Worm (Caenorhabditis elegans): Measurements from ENCODE around the gene lec-7.

The lec-7 gene

DNA sequence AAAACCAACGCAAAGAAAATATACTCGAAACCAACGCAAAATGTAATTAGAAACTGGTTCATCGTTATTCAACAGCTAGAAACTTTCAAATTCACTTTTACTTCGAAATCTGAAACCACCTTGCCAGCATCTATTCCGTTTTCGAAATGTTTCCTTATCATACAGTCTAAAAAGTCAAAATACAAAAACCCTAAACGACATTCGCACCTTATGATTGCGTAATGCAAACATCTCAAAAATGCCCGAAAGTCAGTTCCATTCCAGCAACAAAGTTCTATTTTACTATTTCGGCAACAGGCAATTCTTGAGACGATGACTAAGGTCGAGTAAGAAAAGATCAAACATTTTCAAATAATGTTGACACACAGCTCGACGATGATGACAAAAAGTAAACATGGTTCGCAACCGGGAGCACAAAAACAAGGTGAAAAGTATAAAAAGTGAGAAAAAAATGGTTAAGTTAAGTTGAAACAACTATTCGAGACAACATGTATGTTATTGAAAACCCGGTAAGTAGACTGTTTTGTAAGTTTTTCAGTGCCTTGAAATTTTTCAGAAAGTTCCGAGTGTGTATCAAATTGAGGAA is at the start of gene lec-7:
Gene lec-7 (plus strand): TSS at position 297 of the 586 bp plus-strand sequence.
- no peak for TF ChIP-seq unc-62 (GFP tag; optimal IDR thresholded peaks at IDR 0.05)

DNA sequence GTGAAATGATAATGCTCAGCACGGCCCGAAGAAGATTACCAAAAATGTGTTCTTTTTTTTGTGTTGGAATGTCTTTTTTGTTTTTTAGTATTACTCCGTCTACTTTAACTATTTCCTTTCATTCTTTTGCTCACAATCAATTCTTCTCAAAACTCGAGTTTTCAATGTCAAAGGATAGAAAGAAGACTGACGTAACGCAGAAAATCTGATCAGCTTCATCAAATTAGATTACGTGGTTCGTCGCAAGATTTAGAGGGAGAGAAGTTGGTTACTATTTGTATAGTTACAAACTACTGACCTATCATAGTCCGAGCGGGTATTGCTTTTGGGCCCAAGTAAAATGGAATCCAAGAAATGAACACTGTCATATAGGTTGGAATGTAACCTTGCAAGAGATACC is 48.2 kb upstream of the lec-7 start:
- no peak for TF ChIP-seq unc-62 (GFP tag; optimal IDR thresholded peaks at IDR 0.05)

DNA sequence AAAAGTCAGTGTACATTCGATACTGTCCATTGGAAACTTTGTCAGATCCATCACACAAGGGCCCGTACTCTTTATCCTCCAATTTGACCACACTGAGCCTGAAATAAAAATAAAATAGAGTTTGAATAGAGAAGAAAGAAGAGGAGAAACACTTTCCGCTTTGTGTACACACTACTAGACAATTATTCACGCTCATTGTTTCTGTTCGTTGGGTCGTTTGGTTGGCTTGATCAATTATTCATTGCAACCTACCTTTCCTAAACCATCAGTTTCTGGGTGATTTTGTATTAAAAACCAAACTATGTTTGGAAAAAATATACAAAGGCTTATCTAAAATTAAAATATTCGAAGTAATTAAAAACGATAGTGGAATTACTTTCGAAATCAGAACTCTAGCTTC is 47.1 kb upstream of the lec-7 start:
- no peak for TF ChIP-seq unc-62 (GFP tag; optimal IDR thresholded peaks at IDR 0.05)

DNA sequence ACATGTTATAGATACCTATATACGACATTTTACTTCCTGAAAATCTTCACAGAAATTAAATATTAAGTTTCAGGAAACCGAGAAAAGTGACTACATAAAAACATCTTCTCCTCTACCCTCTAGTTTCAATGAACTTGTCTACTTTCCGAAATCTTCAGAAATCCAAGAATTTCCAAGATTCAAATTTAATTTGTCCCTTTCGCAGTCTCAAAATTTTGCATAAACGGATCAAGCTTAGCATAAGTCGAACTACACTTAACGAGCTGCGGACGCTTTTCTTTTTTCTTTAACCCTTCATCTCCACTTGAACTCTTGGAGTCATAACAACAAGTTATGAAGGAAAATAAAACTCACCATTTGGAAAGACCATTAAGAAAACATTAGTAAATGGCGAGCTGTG is 46.4 kb upstream of the lec-7 start:
- TF ChIP-seq unc-62 (GFP tag; optimal IDR thresholded peaks at IDR 0.05), result no peak

DNA sequence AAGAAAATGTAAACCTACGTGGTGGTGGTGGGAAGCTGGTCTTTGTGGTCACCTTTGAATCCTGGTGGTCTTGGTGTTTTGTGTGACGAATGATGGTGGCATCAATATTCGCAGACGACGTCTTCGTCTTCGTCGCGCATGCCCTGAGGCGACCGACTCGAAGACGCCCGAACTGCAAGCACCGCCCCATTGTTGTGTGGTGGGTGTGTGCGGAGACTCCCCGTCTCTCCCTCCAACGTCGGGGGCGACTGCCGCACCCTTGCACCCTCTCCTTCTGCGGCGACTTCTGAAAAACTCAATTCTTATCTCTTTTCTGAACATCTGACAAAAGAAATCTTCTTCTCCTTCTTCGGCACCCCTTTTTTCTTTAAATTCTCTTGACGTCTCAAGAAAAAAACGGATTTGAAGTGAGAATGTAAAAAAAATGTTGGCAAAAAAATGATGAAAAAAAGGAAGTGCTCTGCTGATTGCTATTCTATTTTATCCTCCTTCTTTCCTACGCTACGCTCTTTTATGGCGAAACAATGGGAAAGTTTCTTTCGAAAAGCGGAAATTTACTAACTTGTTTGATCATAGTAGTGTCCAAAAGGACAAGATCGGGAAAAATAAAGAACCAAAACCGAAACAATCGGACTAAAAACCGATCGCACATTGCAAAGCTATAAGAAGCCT is 44.3 kb upstream of the lec-7 start, which contains the start of gene lgc-47:
Gene lgc-47 (minus strand): TSS at position 286 of the 672 bp plus-strand sequence.
- no peak for TF ChIP-seq unc-62 (GFP tag; optimal IDR thresholded peaks at IDR 0.05)

DNA sequence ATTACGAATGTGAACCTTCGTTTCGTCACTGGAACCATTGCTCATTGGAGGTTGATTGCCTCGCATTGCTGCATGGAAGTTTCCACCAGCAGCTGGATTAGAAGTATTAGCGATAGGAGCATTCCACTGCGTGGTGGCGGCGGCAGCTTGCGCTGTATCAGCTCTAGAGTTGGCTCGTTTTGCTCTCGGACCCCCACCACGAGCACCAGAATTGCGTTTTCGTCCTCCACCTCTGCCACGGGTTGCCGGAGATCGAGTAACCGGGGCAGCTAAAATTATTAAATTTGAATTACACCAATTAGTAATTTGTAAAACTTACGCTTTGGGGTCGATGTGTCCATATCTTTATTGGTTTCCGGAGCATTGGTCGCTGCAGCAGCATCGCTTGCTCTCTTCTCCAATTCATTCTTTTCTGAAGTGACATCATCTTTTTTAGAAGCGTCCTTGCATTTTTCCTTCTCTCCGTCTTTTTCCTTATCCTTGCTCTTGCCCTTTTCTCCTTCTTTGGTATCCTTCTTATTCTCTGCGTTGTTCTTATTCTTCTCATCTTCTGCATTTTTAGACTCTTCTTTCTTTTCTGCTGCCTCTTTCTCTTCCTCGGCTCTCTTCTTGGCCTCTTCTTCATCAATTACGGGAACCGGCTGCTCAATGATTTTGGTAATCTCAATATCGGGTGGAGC is 37.6 kb upstream of the lec-7 start:
- no peak for TF ChIP-seq unc-62 (GFP tag; optimal IDR thresholded peaks at IDR 0.05)

DNA sequence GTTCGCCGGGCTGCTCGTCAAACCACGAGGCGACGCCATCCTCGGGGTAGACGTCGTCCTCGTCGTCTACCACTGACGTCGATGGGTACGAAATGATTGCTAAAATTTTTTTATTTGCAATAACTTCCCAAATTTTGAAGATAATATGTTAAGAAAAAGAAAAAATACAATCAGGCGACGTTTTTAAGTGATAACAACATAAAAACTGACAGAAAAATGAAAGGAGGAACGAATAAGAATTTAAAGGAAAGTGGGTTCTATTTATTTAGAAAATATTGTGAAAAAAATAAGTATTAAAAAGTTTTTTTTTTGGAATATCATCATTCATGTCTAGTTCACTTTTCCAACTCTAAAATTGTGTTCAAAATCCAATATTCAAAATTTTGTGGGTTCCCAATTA is 29.7 kb upstream of the lec-7 start, which contains the start of gene dpy-22:
Gene dpy-22 (minus strand): TSS at position 101 of the 400 bp plus-strand sequence.
- no peak for TF ChIP-seq unc-62 (GFP tag; optimal IDR thresholded peaks at IDR 0.05)

DNA sequence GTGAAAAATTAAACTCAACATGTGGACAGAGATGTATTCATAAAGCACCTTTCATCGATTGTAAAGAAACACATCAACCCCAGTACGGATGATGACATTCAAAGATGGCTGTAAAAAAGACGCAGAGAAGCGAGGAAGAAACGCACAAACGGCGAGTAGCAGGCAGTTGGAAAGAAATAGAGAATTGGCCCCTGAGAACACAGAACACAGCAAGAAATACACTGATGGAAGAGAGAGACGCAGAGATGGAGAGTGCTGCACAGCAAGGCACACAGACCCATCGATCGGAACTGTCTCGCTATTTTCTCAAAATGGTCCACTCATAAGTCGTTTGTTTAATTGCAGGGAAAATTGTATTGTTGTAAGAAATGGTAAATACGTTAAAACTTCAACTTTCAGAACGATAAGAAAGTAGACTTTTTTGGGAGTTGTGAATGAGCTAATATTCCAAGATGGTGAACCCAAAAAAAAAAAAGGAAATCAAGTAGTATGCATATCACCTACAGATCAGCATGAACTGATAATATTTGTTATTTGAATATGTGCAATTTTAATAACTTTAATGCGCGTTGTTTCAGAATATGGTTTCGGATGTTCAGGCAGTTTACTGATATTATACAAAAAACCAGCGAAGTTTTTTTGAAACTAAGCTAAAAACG is 29.1 kb upstream of the lec-7 start:
- no peak for TF ChIP-seq unc-62 (GFP tag; optimal IDR thresholded peaks at IDR 0.05)

DNA sequence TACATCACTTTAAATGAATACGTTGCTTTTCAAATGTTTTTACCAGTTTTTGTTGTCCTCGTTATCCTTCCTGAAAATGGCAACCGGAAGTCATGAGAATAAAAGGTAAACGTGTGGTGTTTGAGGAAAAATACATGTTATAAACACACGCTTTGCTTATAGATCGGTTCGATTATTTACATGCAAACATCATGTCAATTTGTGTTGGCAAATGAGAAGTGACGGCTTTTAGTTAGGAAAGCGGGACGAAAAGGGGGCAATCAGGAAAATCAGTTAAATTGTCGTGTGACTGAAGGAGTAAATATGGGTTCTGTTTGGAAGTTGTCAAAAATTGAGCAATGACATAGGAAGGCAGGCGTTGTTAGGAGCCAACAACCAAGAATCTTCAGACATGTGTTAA is 20.6 kb upstream of the lec-7 start, which contains the start of gene rrc-1:
Gene rrc-1 (minus strand): TSS at position 74 of the 400 bp plus-strand sequence.
- TF ChIP-seq unc-62 (GFP tag; optimal IDR thresholded peaks at IDR 0.05), result no peak

DNA sequence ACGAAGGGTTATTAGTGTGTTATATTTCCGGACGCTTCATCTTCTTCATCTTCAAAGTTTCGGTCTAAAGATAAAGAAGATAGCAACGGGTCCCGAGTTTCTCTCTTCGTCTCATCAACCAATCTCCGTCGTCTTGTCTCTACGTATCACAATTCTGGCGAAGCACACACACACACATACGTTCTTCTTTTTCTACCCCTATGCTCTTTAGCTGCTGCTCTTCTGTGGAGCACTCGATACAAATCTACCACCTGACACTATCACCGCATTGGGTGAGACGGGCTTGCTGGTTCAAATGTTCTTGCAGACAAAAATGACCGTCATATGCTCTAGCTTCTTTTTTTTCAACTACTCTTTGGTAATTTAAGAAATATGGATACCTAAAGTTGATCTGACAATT is 19.5 kb upstream of the lec-7 start:
- TF ChIP-seq unc-62 (GFP tag; optimal IDR thresholded peaks at IDR 0.05), result no peak

DNA sequence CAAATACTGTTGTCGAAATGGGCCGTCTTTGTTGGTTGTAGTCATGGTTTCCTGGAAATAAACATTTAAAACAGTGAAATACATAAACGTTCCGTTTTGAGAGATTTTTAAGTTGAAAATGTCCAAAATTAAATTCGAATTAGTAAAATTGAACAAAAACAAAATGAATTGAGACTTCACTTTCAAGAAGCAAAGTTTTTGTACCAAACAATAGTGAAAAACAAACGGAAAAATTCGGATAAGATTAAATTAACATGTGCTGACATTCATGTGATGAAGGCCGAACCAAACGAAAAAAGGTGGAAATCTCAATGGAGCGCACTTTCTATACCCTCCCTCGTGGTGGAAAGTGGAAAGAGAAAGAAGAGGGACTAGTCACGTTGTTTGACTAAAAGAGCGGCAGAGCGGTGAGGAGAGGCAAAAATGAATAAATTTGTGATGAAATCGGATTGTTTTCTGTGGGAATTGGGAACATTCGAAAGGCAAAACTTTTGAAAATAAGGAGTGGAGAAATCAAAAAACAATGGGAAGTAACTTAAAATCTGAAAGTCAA is 13.8 kb upstream of the lec-7 start, which contains the start of gene ipla-2:
Gene ipla-2 (minus strand): TSS at position 51 of the 553 bp plus-strand sequence.
- no peak for TF ChIP-seq unc-62 (GFP tag; optimal IDR thresholded peaks at IDR 0.05)

DNA sequence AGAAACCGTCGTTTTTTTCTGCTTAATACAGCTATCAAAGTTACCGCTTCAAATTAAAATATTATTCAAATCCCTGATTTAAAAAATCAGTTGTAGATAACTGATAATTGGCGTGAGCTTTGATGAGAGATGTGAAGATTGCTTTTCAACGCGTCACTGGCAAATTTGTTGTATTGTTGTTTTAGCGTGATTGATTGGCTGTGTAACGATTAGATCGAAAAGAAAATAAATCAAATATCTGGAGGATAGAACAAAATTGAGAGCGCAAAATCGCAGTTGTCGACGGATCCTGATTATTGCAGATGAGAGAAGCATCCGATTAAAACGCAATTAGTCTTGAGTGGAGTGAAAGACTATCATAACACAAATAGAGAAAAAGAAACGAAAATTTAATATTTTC is 11.0 kb upstream of the lec-7 start:
- no peak for TF ChIP-seq unc-62 (GFP tag; optimal IDR thresholded peaks at IDR 0.05)

DNA sequence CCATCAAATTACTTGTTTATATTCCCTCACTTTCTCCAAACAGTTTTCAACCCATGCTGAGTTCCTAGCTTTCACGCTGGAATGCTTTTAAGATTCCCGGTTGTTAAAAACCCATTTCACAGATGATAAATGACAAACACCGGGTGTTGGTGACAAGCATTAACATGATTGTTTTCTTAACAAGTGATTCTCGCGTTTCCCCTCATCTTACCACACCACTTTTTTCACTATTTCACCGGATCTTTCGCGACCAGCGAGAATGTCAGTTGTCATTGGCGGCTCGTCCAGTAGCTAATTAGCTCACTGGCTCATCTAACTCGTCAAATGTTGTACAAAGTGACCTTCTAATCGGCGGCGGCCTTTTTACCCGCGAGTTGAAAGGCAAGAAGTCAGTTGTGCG is 9.7 kb upstream of the lec-7 start:
- TF ChIP-seq unc-62 (GFP tag; optimal IDR thresholded peaks at IDR 0.05), result no peak

DNA sequence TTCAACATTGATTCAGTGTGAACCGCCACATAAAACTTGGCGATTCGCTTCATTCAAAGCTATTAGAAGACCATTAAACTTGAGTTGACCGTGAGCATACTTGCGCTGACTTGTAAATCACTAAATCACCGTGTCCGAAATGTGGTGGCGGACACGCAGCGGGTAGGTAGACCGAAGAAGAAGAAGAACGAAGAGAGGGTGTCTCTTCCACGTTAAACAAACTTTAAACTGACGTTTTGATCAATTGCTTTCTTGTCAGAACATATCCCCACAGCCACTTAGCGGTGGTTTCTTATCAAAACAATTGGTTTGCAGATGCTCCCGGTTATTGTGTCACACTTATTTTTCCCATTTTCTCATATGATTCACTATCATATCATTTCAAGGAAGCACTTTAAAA is 8.3 kb upstream of the lec-7 start:
- TF ChIP-seq unc-62 (GFP tag; optimal IDR thresholded peaks at IDR 0.05), result no peak

DNA sequence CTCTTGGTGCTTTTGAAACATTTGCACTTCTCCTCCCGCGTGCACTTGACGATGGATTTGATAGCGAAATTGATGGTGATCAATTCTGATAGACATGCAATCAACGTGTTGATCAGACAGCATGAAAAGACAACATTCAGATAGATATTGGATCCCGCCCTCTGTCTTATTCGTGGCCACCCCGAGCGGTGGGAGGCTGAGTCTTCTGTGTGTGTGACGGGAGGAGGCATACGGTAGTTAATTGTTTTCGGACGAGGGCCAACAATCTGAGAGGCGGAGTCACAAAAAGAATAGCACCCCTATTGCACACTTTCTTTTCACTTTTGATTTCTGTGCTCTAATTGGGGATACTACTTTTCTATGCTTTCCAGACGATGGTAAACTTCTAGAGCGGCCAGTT is 5.9 kb upstream of the lec-7 start:
- TF ChIP-seq unc-62 (GFP tag; optimal IDR thresholded peaks at IDR 0.05), result no peak

DNA sequence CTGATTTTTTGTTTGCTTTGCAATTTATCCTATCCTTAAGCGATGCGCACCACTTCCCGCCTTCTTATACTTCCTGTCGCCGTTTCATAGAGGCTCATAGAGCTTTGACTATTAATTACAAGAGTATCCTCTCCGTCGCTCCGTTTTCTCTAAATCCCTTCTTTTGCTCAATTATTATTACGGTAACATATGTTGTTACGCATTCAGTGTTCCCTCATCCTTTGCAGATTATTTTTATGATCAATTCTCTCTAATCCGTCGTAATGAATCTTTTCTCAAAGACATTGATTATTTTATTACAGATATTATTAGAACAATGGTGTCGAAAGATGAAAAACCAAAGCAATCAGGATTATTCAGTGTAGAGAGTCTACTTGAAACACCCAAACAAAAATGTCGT is 4.9 kb upstream of the lec-7 start, which contains the start of gene vab-15:
Gene vab-15 (plus strand): TSS at position 301 of the 400 bp plus-strand sequence.
- TF ChIP-seq unc-62 (GFP tag; optimal IDR thresholded peaks at IDR 0.05), result no peak
